Worm (Caenorhabditis elegans) whole organism, mixed stage, embryonic: ENCODE data around the gene F41B5.1.

Experiments
- ceh-83 ChIP-seq: fragments of 200-800 bp; sonication (Bioruptor generic); optimal IDR thresholded peaks from 2 replicates; lab custom pipeline; 2018; ENCODE audit warnings: mild to moderate bottlenecking, missing genetic modification characterization, missing compliant biosample characterization
- cnd-1 ChIP-seq: fragments of 200-800 bp; sonication (Bioruptor generic); optimal IDR thresholded peaks from 2 replicates; lab custom pipeline; 2018; ENCODE audit warnings: mild to moderate bottlenecking, missing genetic modification characterization, missing compliant biosample characterization
- elt-1 ChIP-seq: sonication (generic microtip); optimal IDR thresholded peaks from 2 replicates; lab custom pipeline; 2017; ENCODE audit warnings: missing genetic modification characterization, mild to moderate bottlenecking, missing compliant biosample characterization, antibody characterized with exemption, moderate library complexity, borderline replicate concordance; ENCODE audit not compliant: insufficient read depth
- elt-3 ChIP-seq: fragments of 150-350 bp; optimal IDR thresholded peaks from 2 replicates; lab custom pipeline; 2014; ENCODE audit warnings: missing biosample characterization, missing genetic modification characterization
- flh-1 ChIP-seq: fragments of 200-800 bp; sonication (Bioruptor generic); optimal IDR thresholded peaks from 2 replicates; lab custom pipeline; 2018; ENCODE audit warnings: mild to moderate bottlenecking, missing genetic modification characterization, moderate library complexity, missing compliant biosample characterization
- ham-2 ChIP-seq: fragments of 200-800 bp; sonication (Bioruptor generic); optimal IDR thresholded peaks from 2 replicates; lab custom pipeline; 2018; ENCODE audit warnings: mild to moderate bottlenecking, missing genetic modification characterization, missing compliant biosample characterization
- lsy-2 ChIP-seq: fragments of 150-350 bp; optimal IDR thresholded peaks from 2 replicates; lab custom pipeline; 2014; ENCODE audit warnings: missing biosample characterization, missing genetic modification characterization
- mab-5 ChIP-seq: fragments of 150-350 bp; optimal IDR thresholded peaks from 2 replicates; lab custom pipeline; 2014; ENCODE audit warnings: missing biosample characterization, missing genetic modification characterization
- mep-1 ChIP-seq: fragments of 150-350 bp; optimal IDR thresholded peaks from 2 replicates; lab custom pipeline; 2017; ENCODE audit warnings: missing biosample characterization, missing genetic modification reagents, missing genetic modification characterization, inconsistent platforms
- nhr-28 ChIP-seq: fragments of 150-350 bp; optimal IDR thresholded peaks from 2 replicates; lab custom pipeline; 2014; ENCODE audit warnings: missing biosample characterization, missing genetic modification characterization
- pha-4 ChIP-seq: fragments of 150-350 bp; optimal IDR thresholded peaks from 2 replicates; lab custom pipeline; 2018; ENCODE audit warnings: missing biosample characterization, missing genetic modification reagents, missing genetic modification characterization
- snpc-4 ChIP-seq: fragments of 150-350 bp; optimal IDR thresholded peaks from 2 replicates; lab custom pipeline; 2014; ENCODE audit warnings: missing biosample characterization, missing genetic modification characterization
- unc-39 ChIP-seq: fragments of 150-350 bp; optimal IDR thresholded peaks from 2 replicates; lab custom pipeline; 2014; ENCODE audit warnings: missing biosample characterization, missing genetic modification characterization

ce11 chrV:2226903-2227302 is 28.4 kb upstream of the F41B5.1 start, which contains the start of gene nhr-18:
- no peak for TF ChIP-seq lsy-2 (tag; lab: Kevin White, UChicago)
- no peak for TF ChIP-seq mab-5
- no peak for TF ChIP-seq cnd-1 (tag; lab: Kevin White, UChicago)
- no peak for TF ChIP-seq snpc-4 (tag; lab: Kevin White, UChicago)
- no peak for TF ChIP-seq flh-1 (GFP tag; lab: Kevin White, UChicago)
- no peak for TF ChIP-seq pha-4 (tag; lab: Kevin White, UChicago)
- TF ChIP-seq nhr-28 = no peak
- no peak for TF ChIP-seq ham-2 (GFP tag; lab: Kevin White, UChicago)
- TF ChIP-seq ceh-83 (GFP tag; lab: Kevin White, UChicago) = no peak
- TF ChIP-seq mep-1 (tag; lab: Kevin White, UChicago) = no peak
- no peak for TF ChIP-seq elt-1 (tag; lab: Kevin White, UChicago)
- no peak for TF ChIP-seq elt-3 (tag; lab: Kevin White, UChicago)
- no peak for TF ChIP-seq unc-39 (tag; lab: Kevin White, UChicago)
